Worm (Caenorhabditis elegans): Measurements from ENCODE around the gene T09A5.4.

The T09A5.4 gene

ce11 chrII:7814215-7814614, 31.8 kb upstream of the T09A5.4 start:
- TF ChIP-seq unc-55 (GFP tag; optimal IDR thresholded peaks at IDR 0.05) (peak; percentile 74), ets-4 (tag; optimal IDR thresholded peaks at IDR 0.05) (no peak), tbx-2 (tag; optimal IDR thresholded peaks at IDR 0.05) (peak; percentile 20), K09A11.1 (tag; optimal IDR thresholded peaks at IDR 0.05; ENCODE audit: insufficient read depth) (no peak), hlh-8 (tag; optimal IDR thresholded peaks at IDR 0.05) (no peak), fax-1 (tag; optimal IDR thresholded peaks at IDR 0.05) (no peak), eyg-1 (tag; optimal IDR thresholded peaks at IDR 0.05) (no peak), ceh-2 (tag; optimal IDR thresholded peaks at IDR 0.05) (no peak), elt-4 (tag; optimal IDR thresholded peaks at IDR 0.05) (no peak), zip-5 (tag; optimal IDR thresholded peaks at IDR 0.05) (no peak), ceh-14 (tag; optimal IDR thresholded peaks at IDR 0.05) (peak; percentile 69), Y22D7AL.16 (tag; optimal IDR thresholded peaks at IDR 0.05) (no peak), nfya-1 (tag; optimal IDR thresholded peaks at IDR 0.05) (peak; percentile 23), pha-4 (tag; optimal IDR thresholded peaks at IDR 0.05) (no peak), unc-42 (tag; optimal IDR thresholded peaks at IDR 0.05) (peak; percentile 42), ceh-31 (tag; optimal IDR thresholded peaks at IDR 0.05) (peak; percentile 46), pha-2 (tag; optimal IDR thresholded peaks at IDR 0.05) (peak; percentile 11), sdc-2 (tag; optimal IDR thresholded peaks at IDR 0.05) (no peak), ceh-30 (tag; optimal IDR thresholded peaks at IDR 0.05) (no peak), odd-2 (tag; optimal IDR thresholded peaks at IDR 0.05) (no peak), rnt-1 (tag; optimal IDR thresholded peaks at IDR 0.05) (no peak), ref-2 (tag; optimal IDR thresholded peaks at IDR 0.05) (no peak), C38D4.7 (GFP tag; optimal IDR thresholded peaks at IDR 0.05) (no peak), K02D7.2 (tag; optimal IDR thresholded peaks at IDR 0.05) (no peak), elt-2 (tag; optimal IDR thresholded peaks at IDR 0.05) (no peak), ama-1 (optimal IDR thresholded peaks at IDR 0.05) (no peak), dmd-4 (tag; optimal IDR thresholded peaks at IDR 0.05; ENCODE audit: borderline replicate concordance) (no peak), ahr-1 (tag; optimal IDR thresholded peaks at IDR 0.05) (no peak), ceh-19 (GFP tag; optimal IDR thresholded peaks at IDR 0.05) (no peak), ttx-3 (tag; optimal IDR thresholded peaks at IDR 0.05) (no peak)

DNA sequence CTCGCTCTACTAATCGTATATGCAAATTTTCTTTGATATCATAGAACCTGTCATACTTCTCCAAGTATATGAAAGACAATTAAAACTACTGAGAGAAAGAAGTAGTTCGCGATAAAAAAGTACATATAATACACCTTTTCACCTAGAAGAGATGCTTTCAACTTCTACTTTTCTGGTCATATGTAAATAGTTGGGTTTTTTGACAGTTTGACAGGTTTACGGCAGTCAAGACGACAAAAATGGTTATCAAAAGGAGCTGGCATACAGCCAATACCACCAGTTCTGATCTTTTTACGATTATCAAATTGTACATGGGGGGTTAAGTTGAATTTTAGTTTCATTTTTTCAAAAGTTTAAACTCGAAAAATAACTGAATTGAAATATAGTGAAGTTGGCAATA, 31.1 kb upstream of the T09A5.4 start:
- TF ChIP-seq pag-3 (tag; optimal IDR thresholded peaks at IDR 0.05; ENCODE audit: borderline replicate concordance) (no peak), rnt-1 (tag; optimal IDR thresholded peaks at IDR 0.05) (no peak), pros-1 (tag; optimal IDR thresholded peaks at IDR 0.05) (no peak), ama-1 (optimal IDR thresholded peaks at IDR 0.05) (no peak), zip-5 (tag; optimal IDR thresholded peaks at IDR 0.05) (no peak), unc-3 (GFP tag; conservative IDR thresholded peaks at IDR 0.05) (no peak), unc-3 (tag; optimal IDR thresholded peaks at IDR 0.05) (no peak), unc-55 (GFP tag; optimal IDR thresholded peaks at IDR 0.05) (no peak), ceh-45 (GFP tag; IDR thresholded peaks at IDR 0.05) (no peak), hlh-13 (GFP tag; optimal IDR thresholded peaks at IDR 0.05) (no peak), odd-2 (tag; optimal IDR thresholded peaks at IDR 0.05) (no peak), fax-1 (tag; optimal IDR thresholded peaks at IDR 0.05) (no peak), ceh-22 (tag; optimal IDR thresholded peaks at IDR 0.05) (no peak), eyg-1 (tag; optimal IDR thresholded peaks at IDR 0.05) (no peak)

ce11 chrII:7815406-7815805, 30.6 kb upstream of the T09A5.4 start:
- TF ChIP-seq ceh-31 (tag; optimal IDR thresholded peaks at IDR 0.05) (peak; percentile 23), unc-55 (GFP tag; optimal IDR thresholded peaks at IDR 0.05) (peak; percentile 15), rnt-1 (tag; optimal IDR thresholded peaks at IDR 0.05) (no peak)

DNA sequence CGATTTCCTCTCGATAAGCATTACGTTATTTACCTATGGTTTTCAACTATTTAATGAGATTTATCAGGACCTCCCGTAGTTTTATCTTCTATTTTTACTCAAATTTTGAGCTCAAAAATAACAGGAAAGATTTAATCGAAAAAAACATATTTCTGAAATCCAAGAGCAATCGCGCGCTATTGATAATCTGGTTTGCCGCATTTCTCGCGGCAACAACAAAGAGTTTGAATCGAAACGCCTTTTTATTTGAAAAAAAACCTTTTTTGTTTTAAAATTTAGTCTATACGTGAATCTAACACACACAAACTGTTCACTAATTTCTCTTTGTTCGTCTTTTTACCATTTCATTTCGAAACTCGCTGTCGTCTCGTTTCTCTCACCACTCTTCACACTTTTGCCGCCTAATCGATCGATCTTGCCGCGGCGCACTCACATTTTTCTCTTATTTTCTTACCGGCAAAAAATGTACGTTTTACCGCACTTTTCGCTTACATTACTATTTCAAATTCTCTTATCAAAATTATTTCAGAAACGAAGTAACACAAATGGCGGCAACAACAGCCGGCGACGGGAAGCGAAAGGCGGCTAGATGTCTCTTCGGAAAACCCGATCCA, 29.7 kb upstream of the T09A5.4 start, which contains the start of gene cki-2:
Gene cki-2 (plus strand): TSS at position 337 of the 614 bp plus-strand sequence.
- TF ChIP-seq rnt-1 (tag; optimal IDR thresholded peaks at IDR 0.05) (no peak), unc-42 (tag; optimal IDR thresholded peaks at IDR 0.05) (peak; percentile 38), unc-3 (GFP tag; conservative IDR thresholded peaks at IDR 0.05) (no peak), unc-3 (tag; optimal IDR thresholded peaks at IDR 0.05) (no peak)
